Worm (Caenorhabditis elegans): ENCODE data around the gene F59B1.10.
"Not testable (repeated sequence)": the region's sequence is repeated elsewhere in the genome, so short reads cannot be mapped to it uniquely, and the experiment has no call there.

F59B1.10 gene

DNA sequence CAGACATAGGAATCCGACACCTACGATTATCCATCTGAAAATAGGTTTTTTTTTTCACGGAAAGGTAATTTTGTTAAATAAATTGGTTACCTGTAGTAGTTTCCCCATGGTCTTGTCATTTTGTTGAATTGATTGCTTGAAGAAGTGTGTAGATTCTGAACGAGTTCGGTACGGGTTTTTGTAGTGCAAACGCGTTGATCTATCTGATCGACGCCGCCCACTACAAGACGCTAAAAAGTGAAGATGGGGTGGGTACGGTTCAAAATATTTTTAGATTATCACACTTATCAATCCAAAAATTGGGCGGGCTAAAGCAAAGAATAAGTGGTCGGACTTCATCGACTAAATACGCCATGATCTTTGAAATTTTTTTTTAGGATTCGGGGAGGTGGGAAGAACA lies 33.4 kb downstream of the F59B1.10 start, which contains the start of gene T22F3.11:
T22F3.11 (minus strand) TSS at position 157 of the 400 bp plus-strand sequence.
- TF ChIP-seq W03F9.2 (tag; optimal IDR thresholded peaks at IDR 0.05): no peak
- TF ChIP-seq him-1 (tag; optimal IDR thresholded peaks at IDR 0.05): no peak
- no peak for TF ChIP-seq dao-5 (tag; optimal IDR thresholded peaks at IDR 0.05)

DNA sequence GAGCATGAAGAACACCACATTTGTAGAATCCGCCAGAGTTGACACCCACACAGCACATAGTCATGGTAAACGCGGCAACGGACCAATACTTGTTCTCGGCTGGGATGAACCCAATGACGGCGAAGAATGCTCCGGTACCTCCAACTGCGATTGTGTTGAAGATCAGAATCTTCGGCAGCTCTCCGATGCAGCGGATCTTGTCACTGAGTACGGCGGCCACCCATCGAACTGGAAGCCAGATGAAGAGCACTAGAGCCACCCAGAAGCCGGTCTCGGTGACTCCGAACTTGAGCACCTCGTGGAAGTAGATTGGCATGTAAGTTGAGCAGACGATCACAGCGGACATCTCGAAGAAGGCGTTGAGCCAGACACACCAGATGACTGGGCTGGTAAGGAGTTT lies 34.7 kb downstream of the F59B1.10 start:
- TF ChIP-seq him-1 (tag; optimal IDR thresholded peaks at IDR 0.05) (no peak), dao-5 (tag; optimal IDR thresholded peaks at IDR 0.05) (no peak), W03F9.2 (tag; optimal IDR thresholded peaks at IDR 0.05) (no peak)

DNA sequence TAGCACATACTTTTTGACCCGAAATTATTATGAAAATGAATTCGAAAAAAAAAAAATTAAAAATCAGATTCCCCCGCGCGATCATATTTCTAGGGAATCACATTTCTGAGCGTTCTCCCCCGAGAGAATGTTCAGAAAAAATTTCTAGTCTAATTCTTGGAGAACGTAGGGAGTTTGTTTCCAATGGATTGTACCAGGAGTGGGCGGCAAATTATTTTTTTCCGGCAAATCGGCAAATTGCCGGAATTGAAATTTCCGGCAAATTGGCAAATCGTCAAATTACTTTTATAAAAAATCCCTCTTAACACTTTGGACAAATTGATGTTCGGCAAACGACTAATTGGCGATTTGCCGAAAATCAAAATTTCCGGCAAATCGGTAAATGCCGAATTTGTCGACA lies 36.1 kb downstream of the F59B1.10 start, which contains the start of gene T22F3.10:
T22F3.10 (minus strand) TSS at position 101 of the 400 bp plus-strand sequence.
- TF ChIP-seq W03F9.2 (tag; optimal IDR thresholded peaks at IDR 0.05) (no peak), him-1 (tag; optimal IDR thresholded peaks at IDR 0.05) (no peak), dao-5 (tag; optimal IDR thresholded peaks at IDR 0.05) (no peak)

DNA sequence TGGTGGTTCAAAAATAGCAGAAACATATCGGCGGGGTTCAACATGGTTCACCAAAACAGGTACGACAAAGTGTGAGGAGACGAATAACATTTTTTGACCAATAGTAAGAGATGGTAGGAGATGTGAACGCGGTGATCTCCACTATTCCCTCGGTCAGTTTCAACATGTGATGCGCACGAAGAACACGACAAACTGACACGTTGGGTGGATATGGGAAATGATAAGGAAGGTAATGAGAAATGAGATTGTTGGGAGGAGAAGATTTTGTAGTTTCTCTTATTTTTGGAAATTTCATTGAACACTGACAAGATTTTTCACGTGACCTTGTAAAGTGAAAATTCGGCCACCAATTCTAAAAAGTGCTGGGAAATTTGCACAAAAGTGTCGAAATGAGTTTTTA lies 37.1 kb downstream of the F59B1.10 start:
- TF ChIP-seq him-1 (tag; optimal IDR thresholded peaks at IDR 0.05): no peak
- TF ChIP-seq dao-5 (tag; optimal IDR thresholded peaks at IDR 0.05): no peak
- no peak for TF ChIP-seq W03F9.2 (tag; optimal IDR thresholded peaks at IDR 0.05)

DNA sequence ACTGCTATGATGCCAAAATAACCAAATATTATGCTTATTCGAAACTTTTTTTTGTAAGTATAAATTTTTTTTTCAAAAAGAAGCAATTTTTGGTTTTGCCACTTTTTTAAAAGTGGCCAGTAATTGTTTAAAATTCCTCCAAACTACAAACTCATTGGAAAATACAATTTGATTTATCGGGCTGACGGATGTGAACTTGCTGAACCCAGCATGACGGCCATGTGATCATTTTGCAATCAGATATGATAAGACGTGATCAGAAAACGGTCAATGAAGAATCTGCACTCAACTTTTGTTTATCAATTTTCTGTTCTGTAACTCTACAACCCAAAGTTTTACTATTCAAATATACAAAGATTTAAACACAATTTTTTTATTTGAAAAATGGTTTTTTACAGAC lies 41.4 kb downstream of the F59B1.10 start:
- TF ChIP-seq dao-5 (tag; optimal IDR thresholded peaks at IDR 0.05) (no peak), W03F9.2 (tag; optimal IDR thresholded peaks at IDR 0.05) (no peak)

DNA sequence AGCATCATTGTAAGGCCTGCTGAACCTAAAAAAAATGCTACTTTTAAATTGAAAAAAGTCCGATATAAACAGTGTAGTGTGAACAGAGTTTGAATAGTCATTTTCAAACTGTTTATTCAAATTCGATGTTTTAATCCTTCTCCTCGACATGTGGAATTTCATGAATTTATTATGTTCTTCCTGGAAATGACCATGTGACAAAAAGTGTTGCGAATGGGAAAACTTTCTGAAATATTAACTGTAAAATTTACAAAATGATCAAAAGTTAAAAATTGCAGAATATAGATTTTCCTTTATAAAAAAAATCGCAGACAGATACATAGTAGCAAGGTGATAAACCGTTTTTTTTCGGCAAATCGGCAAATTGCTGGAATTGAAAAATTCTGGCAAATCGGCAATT lies 42.4 kb downstream of the F59B1.10 start, which contains the start of gene T22F3.8:
T22F3.8 (minus strand) TSS at position 101 of the 400 bp plus-strand sequence.
- no peak for TF ChIP-seq him-1 (tag; optimal IDR thresholded peaks at IDR 0.05)

DNA sequence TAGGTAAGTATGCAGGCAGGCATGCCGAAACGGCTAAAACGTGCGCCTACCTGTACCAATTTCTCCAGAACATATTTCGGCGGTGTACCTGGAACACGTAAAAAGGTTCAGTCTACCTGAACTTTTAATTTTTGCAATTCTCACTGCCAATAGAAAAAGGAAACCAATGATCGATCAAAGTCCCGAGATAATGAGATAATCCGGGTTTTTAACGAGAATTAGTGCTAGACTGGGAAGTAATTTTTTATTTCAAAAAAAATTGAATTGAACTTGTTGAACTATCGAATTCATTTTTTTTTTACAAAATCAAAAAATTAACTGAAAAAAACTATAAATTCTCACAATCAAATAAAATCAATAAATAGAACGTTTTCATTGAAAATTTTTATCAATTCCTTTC lies 47.2 kb downstream of the F59B1.10 start, which contains the start of gene T22F3.7:
T22F3.7 (minus strand) TSS at position 101 of the 400 bp plus-strand sequence.
- TF ChIP-seq W03F9.2 (tag; optimal IDR thresholded peaks at IDR 0.05) (no peak), him-1 (tag; optimal IDR thresholded peaks at IDR 0.05) (no peak), dao-5 (tag; optimal IDR thresholded peaks at IDR 0.05) (no peak)

DNA sequence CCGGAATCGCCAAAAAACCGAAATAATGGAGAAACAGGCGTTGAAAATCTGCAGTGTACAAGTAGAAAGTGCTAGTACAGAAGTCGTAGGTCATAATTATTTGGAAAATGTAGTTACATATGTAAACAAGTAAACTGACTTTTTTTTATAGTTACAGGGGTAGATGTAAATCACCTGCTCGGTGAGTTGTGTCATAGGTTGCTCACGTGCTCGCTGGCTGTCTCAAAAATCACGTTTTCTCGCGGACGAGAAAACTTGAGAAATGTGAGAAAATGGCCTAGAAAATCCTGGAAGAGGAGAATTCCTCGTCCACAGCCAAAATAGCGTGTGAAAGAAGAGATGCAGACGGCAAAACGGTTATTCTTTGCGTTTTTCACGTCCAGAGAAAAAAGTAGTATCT lies 50.7 kb downstream of the F59B1.10 start, which contains the start of gene srh-212:
srh-212 (minus strand) TSS at position 101 of the 400 bp plus-strand sequence.
- not testable (repeated sequence) for TF ChIP-seq him-1, dao-5, W03F9.2 (tag; optimal IDR thresholded peaks at IDR 0.05)

DNA sequence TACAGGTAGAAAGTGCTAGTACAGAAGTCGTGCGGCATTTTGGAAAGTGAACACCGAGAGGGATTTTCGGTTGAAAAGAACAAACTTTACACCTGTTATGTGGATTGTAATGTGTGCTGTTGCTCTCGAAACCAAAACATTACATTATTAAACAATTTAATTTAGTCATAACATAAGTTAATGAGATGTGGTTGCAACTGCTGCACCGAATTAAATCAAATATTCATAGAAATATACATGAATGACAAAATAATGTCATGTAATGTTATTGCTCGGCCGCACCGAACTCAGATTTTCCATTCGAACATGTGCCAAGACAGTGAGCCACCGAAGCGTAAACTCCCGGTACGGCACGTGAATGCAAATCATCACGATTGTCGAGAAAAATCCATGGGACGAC lies 52.8 kb downstream of the F59B1.10 start, which contains the start of gene srh-213:
srh-213 (minus strand) TSS at position 101 of the 400 bp plus-strand sequence.
- TF ChIP-seq him-1 (tag; optimal IDR thresholded peaks at IDR 0.05) (no peak), W03F9.2 (tag; optimal IDR thresholded peaks at IDR 0.05) (no peak), dao-5 (tag; optimal IDR thresholded peaks at IDR 0.05) (no peak)

All from whole organism, L4/young adult.